Fruit fly (Drosophila melanogaster) whole organism, embryonic: ENCODE data around the gene Gorab.

Experiments
- Adf1 ChIP-seq: fragments of 200-800 bp; sonication (Bioruptor generic); IDR thresholded peaks from 2 replicates; pipeline ENCODE4 v1.3.6; 2022; ENCODE audit warnings: missing biosample characterization, missing genetic modification characterization
- Atf3 ChIP-seq: fragments of 200-800 bp; sonication (Bioruptor generic); optimal IDR thresholded peaks from 3 replicates; lab custom pipeline; 2016; ENCODE audit warnings: missing biosample characterization, missing genetic modification characterization
- Awh ChIP-seq: fragments of 200-800 bp; sonication (Bioruptor generic); IDR thresholded peaks from 2 replicates; pipeline ENCODE4, ENCODE4 v1.3.6; 2022; ENCODE audit warnings: missing biosample characterization, missing genetic modification characterization
- CG11456 ChIP-seq: fragments of 200-800 bp; sonication (Bioruptor generic); IDR thresholded peaks from 3 replicates; pipeline ENCODE4 v1.3.6; 2022; ENCODE audit warnings: missing biosample characterization, missing genetic modification characterization
- CG13775 ChIP-seq: fragments of 200-800 bp; sonication (Bioruptor generic); optimal IDR thresholded peaks from 3 replicates; lab custom pipeline; 2017; ENCODE audit warnings: missing biosample characterization, mild to moderate bottlenecking, missing genetic modification characterization
- CG14965 ChIP-seq: fragments of 200-800 bp; sonication (Bioruptor generic); optimal IDR thresholded peaks from 2 replicates; lab custom pipeline; 2016; ENCODE audit warnings: missing biosample characterization, missing genetic modification characterization, borderline replicate concordance
- CG1602 ChIP-seq: fragments of 200-800 bp; sonication (Bioruptor generic); optimal IDR thresholded peaks from 3 replicates; lab custom pipeline; 2016; ENCODE audit warnings: missing biosample characterization, missing genetic modification characterization
- CG42726 ChIP-seq: fragments of 200-800 bp; sonication (Bioruptor generic); IDR thresholded peaks from 2 replicates; pipeline ENCODE4 v1.3.6; 2022; ENCODE audit warnings: missing biosample characterization, missing genetic modification characterization; ENCODE audit not compliant: partially characterized antibody
- CG4360 ChIP-seq: fragments of 200-800 bp; sonication (Bioruptor generic); IDR thresholded peaks from 2 replicates; pipeline ENCODE4 v1.3.6; 2022; ENCODE audit warnings: missing biosample characterization, missing genetic modification characterization
- CG5180 ChIP-seq: fragments of 200-800 bp; sonication (Bioruptor generic); optimal IDR thresholded peaks from 3 replicates; lab custom pipeline; 2017; ENCODE audit warnings: missing biosample characterization, missing genetic modification characterization, mild to moderate bottlenecking, moderate library complexity, missing genetic modification reagents
- CG6272 ChIP-seq: fragments of 200-800 bp; sonication (Bioruptor generic); IDR thresholded peaks from 2 replicates; pipeline ENCODE4 v1.3.6; 2022; ENCODE audit warnings: missing biosample characterization, missing genetic modification characterization
- CG8281 ChIP-seq: fragments of 200-800 bp; sonication (Bioruptor generic); optimal IDR thresholded peaks from 2 replicates; lab custom pipeline; 2018; ENCODE audit warnings: missing biosample characterization, mild to moderate bottlenecking, missing genetic modification characterization, moderate library complexity
- CG8765 ChIP-seq: fragments of 200-800 bp; sonication (Bioruptor generic); IDR thresholded peaks from 2 replicates; pipeline ENCODE4 v1.3.6; 2022; ENCODE audit warnings: missing biosample characterization, missing genetic modification characterization
- CG9727 ChIP-seq: fragments of 200-800 bp; sonication (Bioruptor generic); optimal IDR thresholded peaks from 3 replicates; lab custom pipeline; 2017; ENCODE audit warnings: missing biosample characterization, mild to moderate bottlenecking, missing genetic modification characterization
- D19B ChIP-seq: fragments of 200-800 bp; sonication (Bioruptor generic); optimal IDR thresholded peaks from 2 replicates; lab custom pipeline; 2017; ENCODE audit warnings: missing biosample characterization, mild to moderate bottlenecking, missing genetic modification characterization
- Dbx ChIP-seq: fragments of 200-800 bp; sonication (Bioruptor generic); IDR thresholded peaks from 3 replicates; pipeline ENCODE4 v1.3.6; 2022; ENCODE audit warnings: missing biosample characterization, missing genetic modification characterization
- Dp ChIP-seq: fragments of 200-800 bp; sonication (Bioruptor generic); optimal IDR thresholded peaks from 2 replicates; lab custom pipeline; 2018; ENCODE audit warnings: missing biosample characterization, mild to moderate bottlenecking, missing genetic modification characterization, moderate library complexity
- E2f2 ChIP-seq: fragments of 200-800 bp; sonication (Bioruptor generic); IDR thresholded peaks from 2 replicates; pipeline ENCODE4 v1.3.6; 2022; ENCODE audit warnings: missing biosample characterization, missing genetic modification characterization
- Ets65A ChIP-seq: fragments of 200-800 bp; sonication (Bioruptor generic); peaks from one replicate; lab custom pipeline; 2016; ENCODE audit warnings: missing biosample characterization, missing genetic modification characterization
- H2.0 ChIP-seq: fragments of 200-800 bp; sonication (Bioruptor generic); IDR thresholded peaks from 2 replicates; pipeline ENCODE4 v1.3.6; 2022; ENCODE audit warnings: missing biosample characterization, missing genetic modification characterization
- HLH54F ChIP-seq: fragments of 200-800 bp; sonication (Bioruptor generic); optimal IDR thresholded peaks from 3 replicates; lab custom pipeline; 2016; ENCODE audit warnings: missing biosample characterization, missing genetic modification characterization
- Myb ChIP-seq: fragments of 200-800 bp; sonication (Bioruptor generic); optimal IDR thresholded peaks from 2 replicates; lab custom pipeline; 2016; ENCODE audit warnings: missing biosample characterization, missing genetic modification characterization
- Opbp ChIP-seq: fragments of 200-800 bp; sonication (Bioruptor generic); IDR thresholded peaks from 3 replicates; pipeline ENCODE4 v1.3.6; 2022; ENCODE audit warnings: missing biosample characterization, missing genetic modification characterization; ENCODE audit not compliant: partially characterized antibody
- Rx ChIP-seq: fragments of 200-800 bp; sonication (Bioruptor generic); IDR thresholded peaks from 2 replicates; pipeline ENCODE4 v1.3.6; 2022; ENCODE audit warnings: missing biosample characterization, missing genetic modification characterization
- Vsx1 ChIP-seq: fragments of 200-800 bp; sonication (Bioruptor generic); optimal IDR thresholded peaks from 2 replicates; lab custom pipeline; 2017; ENCODE audit warnings: missing biosample characterization, mild to moderate bottlenecking, missing genetic modification characterization, missing genetic modification reagents
- Xrp1 ChIP-seq: fragments of 200-800 bp; sonication (Bioruptor generic); IDR thresholded peaks from 2 replicates; pipeline ENCODE4 v1.3.6; 2022; ENCODE audit warnings: missing biosample characterization, missing genetic modification characterization
- ab ChIP-seq: fragments of 200-800 bp; sonication (Bioruptor generic); optimal IDR thresholded peaks from 2 replicates; lab custom pipeline; 2016; ENCODE audit warnings: missing biosample characterization, missing genetic modification characterization
- al ChIP-seq: fragments of 200-800 bp; sonication (Bioruptor generic); IDR thresholded peaks from 2 replicates; pipeline ENCODE4 v1.3.6; 2022; ENCODE audit warnings: missing biosample characterization, missing genetic modification characterization
- ara ChIP-seq: fragments of 200-800 bp; sonication (Bioruptor generic); IDR thresholded peaks from 2 replicates; pipeline ENCODE4 v1.3.6; 2022; ENCODE audit warnings: missing biosample characterization, missing genetic modification characterization
- chn ChIP-seq: fragments of 200-800 bp; sonication (Bioruptor generic); optimal IDR thresholded peaks from 2 replicates; lab custom pipeline; 2016; ENCODE audit warnings: missing biosample characterization, missing genetic modification characterization
- dati ChIP-seq: fragments of 200-800 bp; sonication (Bioruptor generic); IDR thresholded peaks from 2 replicates; pipeline ENCODE4 v1.3.6; 2022; ENCODE audit warnings: missing biosample characterization, missing genetic modification characterization
- dmrt11E ChIP-seq: fragments of 200-800 bp; sonication (Bioruptor generic); optimal IDR thresholded peaks from 3 replicates; lab custom pipeline; 2018; ENCODE audit warnings: missing biosample characterization, mild to moderate bottlenecking, missing genetic modification characterization, moderate library complexity
- dmrt99B ChIP-seq: fragments of 200-800 bp; sonication (Bioruptor generic); optimal IDR thresholded peaks from 2 replicates; lab custom pipeline; 2018; ENCODE audit warnings: missing biosample characterization, mild to moderate bottlenecking, missing genetic modification characterization, moderate library complexity
- emc ChIP-seq: fragments of 200-800 bp; sonication (Bioruptor generic); optimal IDR thresholded peaks from 2 replicates; lab custom pipeline; 2016; ENCODE audit warnings: missing biosample characterization, missing genetic modification characterization
- en ChIP-seq: fragments of 200-800 bp; sonication (Bioruptor generic); optimal IDR thresholded peaks from 2 replicates; lab custom pipeline; 2016; ENCODE audit warnings: missing biosample characterization, missing genetic modification characterization
- fd64A ChIP-seq: fragments of 200-800 bp; sonication (Bioruptor generic); optimal IDR thresholded peaks from 3 replicates; lab custom pipeline; 2018; ENCODE audit warnings: missing biosample characterization, mild to moderate bottlenecking, missing genetic modification characterization
- ham ChIP-seq: fragments of 200-800 bp; sonication (Bioruptor generic); IDR thresholded peaks from 2 replicates; pipeline ENCODE4 v1.3.6; 2022; ENCODE audit warnings: missing biosample characterization, missing genetic modification characterization
- hkb ChIP-seq, 2 experiments: fragments of 200-800 bp in 1 of 2; fragments of >200 bp in 1 of 2; sonication (Bioruptor generic) in 1 of 2; IDR thresholded peaks in 1 of 2; optimal IDR thresholded peaks in 1 of 2; 2 replicates each; pipeline versions ENCODE4 v1.3.6 to Lab custom; 2017 to 2022; ENCODE audit warnings: missing biosample characterization in 1 of 2, missing genetic modification characterization in 1 of 2
- inv ChIP-seq: fragments of 200-800 bp; sonication (Bioruptor generic); IDR thresholded peaks from 2 replicates; pipeline ENCODE4 v1.3.6; 2022; ENCODE audit warnings: missing biosample characterization, missing genetic modification characterization; ENCODE audit not compliant: partially characterized antibody
- lov ChIP-seq, 2 experiments: fragments of 200-800 bp in 1 of 2; fragments of >200 bp in 1 of 2; sonication (Bioruptor generic) in 1 of 2; IDR thresholded peaks in 1 of 2; optimal IDR thresholded peaks in 1 of 2; 2 replicates in 1 of 2; 3 replicates in 1 of 2; pipeline versions ENCODE4 v1.3.6 to Lab custom; 2017 to 2022; ENCODE audit warnings: missing biosample characterization in 1 of 2, missing genetic modification characterization in 1 of 2
- mirr ChIP-seq: fragments of 200-800 bp; sonication (Bioruptor generic); optimal IDR thresholded peaks from 3 replicates; lab custom pipeline; 2018; ENCODE audit warnings: missing biosample characterization, mild to moderate bottlenecking, missing genetic modification characterization
- pros ChIP-seq: fragments of 200-800 bp; sonication (Bioruptor generic); optimal IDR thresholded peaks from 3 replicates; lab custom pipeline; 2019; ENCODE audit warnings: missing biosample characterization, mild to moderate bottlenecking, missing genetic modification characterization, moderate library complexity
- rib ChIP-seq: fragments of 200-800 bp; sonication (Bioruptor generic); IDR thresholded peaks from 2 replicates; pipeline ENCODE4 v1.3.6; 2022; ENCODE audit warnings: missing biosample characterization, missing genetic modification characterization
- salm ChIP-seq: fragments of 200-800 bp; sonication (Bioruptor generic); optimal IDR thresholded peaks from 2 replicates; lab custom pipeline; 2018; ENCODE audit warnings: missing biosample characterization, mild to moderate bottlenecking, missing genetic modification characterization
- sens ChIP-seq: fragments of 200-800 bp; sonication (Bioruptor generic); peaks from one replicate; lab custom pipeline; 2016; ENCODE audit warnings: missing biosample characterization, missing genetic modification characterization
- so ChIP-seq: fragments of 200-800 bp; sonication (Bioruptor generic); IDR thresholded peaks from 3 replicates; pipeline ENCODE4 v1.3.6; 2022; ENCODE audit warnings: missing biosample characterization, missing genetic modification characterization
- sug ChIP-seq: fragments of 200-800 bp; optimal IDR thresholded peaks from 2 replicates; lab custom pipeline; 2019; ENCODE audit warnings: missing biosample characterization, mild to moderate bottlenecking, missing genetic modification characterization, moderate library complexity
- ttk ChIP-seq: fragments of 200-800 bp; sonication (Bioruptor generic); IDR thresholded peaks from 2 replicates; pipeline ENCODE4 v2.1.2; 2022; ENCODE audit warnings: missing biosample characterization, missing genetic modification characterization
- wek ChIP-seq: fragments of 200-800 bp; sonication (Bioruptor generic); optimal IDR thresholded peaks from 3 replicates; lab custom pipeline; 2018; ENCODE audit warnings: missing biosample characterization, mild to moderate bottlenecking, missing genetic modification characterization, moderate library complexity
- zen2 ChIP-seq: fragments of 200-800 bp; sonication (Bioruptor generic); IDR thresholded peaks from 3 replicates; pipeline ENCODE4 v1.3.6; 2022; ENCODE audit warnings: missing biosample characterization, missing genetic modification characterization; ENCODE audit not compliant: partially characterized antibody

The Gorab gene

dm6 chr3L:17433555-17433954, 4.9 kb upstream of the Gorab start, which contains the start of the genes Coq4 and CG32176 (continued):
- TF ChIP-seq mirr (GFP tag; lab: Kevin White, UChicago) (peak; percentile 95), CG8281 (tag; lab: Kevin White, UChicago) (peak; percentile 89), Vsx1 (peak; percentile 89), E2f2 (GFP tag; lab: Robert Waterston, UW) (peak; percentile 81), dmrt99B (tag; lab: Kevin White, UChicago) (peak; percentile 97), Opbp (peak; percentile 68; the same call in 1 of the 3 replicates), CG11456 (GFP tag; lab: Robert Waterston, UW) (peak; percentile 98), Xrp1 (peak; percentile 99), chn (peak; percentile 99), CG42726 (GFP tag; lab: Robert Waterston, UW) (peak; percentile 71), Ets65A (peak; percentile 100), CG1602 (peak; percentile 98), ttk (GFP tag; lab: Robert Waterston, UW) (peak; percentile 97), en (GFP tag; lab: Kevin White, UChicago) (peak; percentile 95), dati (GFP tag; lab: Robert Waterston, UW) (peak; percentile 92), wek (GFP tag; lab: Kevin White, UChicago) (peak; percentile 89), CG4360 (GFP tag; lab: Robert Waterston, UW) (peak; percentile 73), ara (GFP tag; lab: Robert Waterston, UW) (peak; percentile 96), CG13775 (GFP tag; lab: Kevin White, UChicago) (peak; percentile 99), CG6272 (GFP tag; lab: Robert Waterston, UW) (peak; percentile 97), HLH54F (peak; percentile 99), Dp (peak; percentile 34), al (GFP tag; lab: Robert Waterston, UW) (peak; percentile 97), Adf1 (GFP tag; lab: Robert Waterston, UW) (peak; percentile 86), ham (GFP tag; lab: Robert Waterston, UW) (peak; percentile 92), pros (GFP tag; lab: Kevin White, UChicago) (peak; percentile 49), Awh (GFP tag; lab: Robert Waterston, UW) (peak; percentile 98), rib (GFP tag; lab: Robert Waterston, UW) (peak; percentile 98), Atf3 (GFP tag; lab: Kevin White, UChicago) (peak; percentile 98), dmrt11E (tag; lab: Kevin White, UChicago) (peak; percentile 97), zen2 (GFP tag; lab: Robert Waterston, UW) (no peak; the same call in 2 of the 3 replicates), Myb (GFP tag; lab: Kevin White, UChicago) (peak; percentile 88), D19B (GFP tag; lab: Kevin White, UChicago) (peak; percentile 91), CG8765 (GFP tag; lab: Robert Waterston, UW) (peak; percentile 97), Rx (GFP tag; lab: Robert Waterston, UW) (peak; percentile 97), CG14965 (GFP tag; lab: Kevin White, UChicago) (peak; percentile 71), lov (optimal IDR thresholded peaks at IDR 0.05; lab: Kevin White, UChicago) (no peak), lov (GFP tag; IDR thresholded peaks at IDR 0.05; lab: Robert Waterston, UW) (peak; percentile 96), inv (GFP tag; lab: Robert Waterston, UW) (peak; percentile 59), hkb (optimal IDR thresholded peaks at IDR 0.05; lab: Kevin White, UChicago) (peak; percentile 46), hkb (GFP tag; IDR thresholded peaks at IDR 0.05; lab: Robert Waterston, UW) (peak; percentile 97), fd64A (GFP tag; lab: Kevin White, UChicago) (peak; percentile 91), emc (GFP tag; lab: Kevin White, UChicago) (peak; percentile 95), Dbx (GFP tag; lab: Robert Waterston, UW) (peak; percentile 99), sug (tag; lab: Kevin White, UChicago) (peak; percentile 96), CG5180 (GFP tag; lab: Kevin White, UChicago) (peak; percentile 83), ab (GFP tag; lab: Kevin White, UChicago) (peak; percentile 96), so (GFP tag; lab: Robert Waterston, UW) (peak; percentile 97), H2.0 (GFP tag; lab: Robert Waterston, UW) (peak; percentile 98), sens (peak; percentile 100), CG9727 (GFP tag; lab: Kevin White, UChicago) (peak; percentile 97), salm (tag; lab: Kevin White, UChicago) (peak; percentile 95)
